Worm (Caenorhabditis elegans) whole organism, L2 larva: Measurements from ENCODE around the gene F44A6.3.

Experiments used
- F13H6.1 ChIP-seq: sonication (generic microtip); optimal IDR thresholded peaks from 2 replicates; lab custom pipeline; 2016; ENCODE audit warnings: missing genetic modification characterization, missing compliant biosample characterization
- R02D3.7 ChIP-seq: fragments of 150-350 bp; optimal IDR thresholded peaks from 2 replicates; lab custom pipeline; 2014; ENCODE audit warnings: missing biosample characterization, missing genetic modification characterization
- Y55F3AM.14 ChIP-seq: fragments of 200-800 bp; sonication (Bioruptor generic); optimal IDR thresholded peaks from 2 replicates; lab custom pipeline; 2018; ENCODE audit warnings: mild to moderate bottlenecking, missing genetic modification characterization, missing compliant biosample characterization
- alr-1 ChIP-seq: fragments of 150-350 bp; optimal IDR thresholded peaks from 2 replicates; lab custom pipeline; 2014; ENCODE audit warnings: missing biosample characterization, missing genetic modification characterization
- aly-2 ChIP-seq: fragments of 150-350 bp; optimal IDR thresholded peaks from 2 replicates; lab custom pipeline; 2014; ENCODE audit warnings: missing biosample characterization, missing genetic modification characterization
- blmp-1 ChIP-seq: sonication (generic microtip); optimal IDR thresholded peaks from 2 replicates; lab custom pipeline; 2017; ENCODE audit warnings: missing genetic modification characterization, mild to moderate bottlenecking, missing compliant biosample characterization, antibody characterized with exemption, moderate library complexity; ENCODE audit not compliant: insufficient read depth
- ceh-16 ChIP-seq: fragments of 150-350 bp; optimal IDR thresholded peaks from 2 replicates; lab custom pipeline; 2014; ENCODE audit warnings: missing biosample characterization, missing genetic modification characterization
- crh-2 ChIP-seq: sonication (generic microtip); optimal IDR thresholded peaks from 2 replicates; lab custom pipeline; 2017; ENCODE audit warnings: missing biosample characterization, missing genetic modification characterization
- dmd-4 ChIP-seq: sonication (generic microtip); optimal IDR thresholded peaks from 2 replicates; lab custom pipeline; 2017; ENCODE audit warnings: missing biosample characterization, missing genetic modification characterization
- egl-27 ChIP-seq: sonication (generic microtip); optimal IDR thresholded peaks from 3 replicates; lab custom pipeline; 2017; ENCODE audit warnings: missing biosample characterization, missing genetic modification reagents, missing genetic modification characterization
- elt-1 ChIP-seq: fragments of 150-350 bp; optimal IDR thresholded peaks from 2 replicates; lab custom pipeline; 2014; ENCODE audit warnings: missing biosample characterization, missing genetic modification characterization
- fos-1 ChIP-seq: fragments of 150-350 bp; optimal IDR thresholded peaks from 2 replicates; lab custom pipeline; 2014; ENCODE audit warnings: missing biosample characterization, missing genetic modification characterization
- gmeb-1 ChIP-seq: fragments of 150-350 bp; optimal IDR thresholded peaks from 2 replicates; lab custom pipeline; 2014; ENCODE audit warnings: missing biosample characterization, missing genetic modification characterization
- lin-11 ChIP-seq: fragments of 150-350 bp; sonication (generic microtip); optimal IDR thresholded peaks from 2 replicates; lab custom pipeline; 2014; ENCODE audit warnings: missing biosample characterization, missing genetic modification characterization, inconsistent platforms, mixed read lengths
- lin-13 ChIP-seq: fragments of 150-350 bp; optimal IDR thresholded peaks from 2 replicates; lab custom pipeline; 2014; ENCODE audit warnings: missing biosample characterization, missing genetic modification reagents, missing genetic modification characterization
- lsy-2 ChIP-seq, 2 experiments: fragments of 150-350 bp in 1 of 2; sonication (generic microtip) in 1 of 2; optimal IDR thresholded peaks; 2 replicates each; lab custom pipeline; 2014 to 2017; ENCODE audit warnings: missing biosample characterization in 2 of 2, missing genetic modification characterization in 2 of 2
- mab-5 ChIP-seq: fragments of 150-350 bp; optimal IDR thresholded peaks from 2 replicates; lab custom pipeline; 2014; ENCODE audit warnings: missing biosample characterization, missing genetic modification characterization
- mbf-1 ChIP-seq: sonication (generic microtip); optimal IDR thresholded peaks from 2 replicates; lab custom pipeline; 2017; ENCODE audit warnings: missing biosample characterization, missing genetic modification characterization
- nhr-10 ChIP-seq: sonication (generic microtip); optimal IDR thresholded peaks from 2 replicates; lab custom pipeline; 2017; ENCODE audit warnings: missing biosample characterization, missing genetic modification characterization
- nhr-11 ChIP-seq: fragments of 150-350 bp; optimal IDR thresholded peaks from 2 replicates; lab custom pipeline; 2014; ENCODE audit warnings: missing biosample characterization, missing genetic modification characterization
- nhr-21 ChIP-seq: fragments of 150-350 bp; optimal IDR thresholded peaks from 2 replicates; lab custom pipeline; 2014; ENCODE audit warnings: missing biosample characterization, missing genetic modification characterization
- nhr-23 ChIP-seq: fragments of 150-350 bp; optimal IDR thresholded peaks from 2 replicates; lab custom pipeline; 2014; ENCODE audit warnings: missing biosample characterization, missing genetic modification reagents, missing genetic modification characterization
- nhr-237 ChIP-seq: fragments of 150-350 bp; optimal IDR thresholded peaks from 2 replicates; lab custom pipeline; 2014; ENCODE audit warnings: missing biosample characterization, missing genetic modification characterization
- nhr-25 ChIP-seq: fragments of 150-350 bp; sonication (generic microtip); optimal IDR thresholded peaks from 3 replicates; lab custom pipeline; 2014; ENCODE audit warnings: missing biosample characterization, missing genetic modification characterization
- nhr-6 ChIP-seq: fragments of 150-350 bp; optimal IDR thresholded peaks from 2 replicates; lab custom pipeline; 2014; ENCODE audit warnings: missing biosample characterization, missing genetic modification characterization
- nhr-77 ChIP-seq: fragments of 150-350 bp; optimal IDR thresholded peaks from 2 replicates; lab custom pipeline; 2014; ENCODE audit warnings: missing biosample characterization, missing genetic modification characterization
- skn-1 ChIP-seq: sonication (generic microtip); optimal IDR thresholded peaks from 2 replicates; lab custom pipeline; 2017; ENCODE audit warnings: missing biosample characterization, missing genetic modification characterization
- sma-3 ChIP-seq: sonication (generic microtip); optimal IDR thresholded peaks from 2 replicates; lab custom pipeline; 2016; ENCODE audit warnings: missing genetic modification reagents, missing genetic modification characterization, missing compliant biosample characterization
- sma-9 ChIP-seq, 2 experiments: fragments of 150-350 bp in 1 of 2; sonication (generic microtip) in 1 of 2; optimal IDR thresholded peaks; 2 replicates each; lab custom pipeline; 2014 to 2016; ENCODE audit warnings: missing genetic modification characterization in 2 of 2, mild to moderate bottlenecking in 1 of 2, missing biosample characterization in 1 of 2, missing compliant biosample characterization in 1 of 2, missing genetic modification reagents in 1 of 2, moderate library complexity in 1 of 2
- snpc-4 ChIP-seq: fragments of 150-350 bp; optimal IDR thresholded peaks from 2 replicates; lab custom pipeline; 2014; ENCODE audit warnings: missing biosample characterization, missing genetic modification characterization
- unc-39 ChIP-seq: fragments of 150-350 bp; optimal IDR thresholded peaks from 2 replicates; lab custom pipeline; 2014; ENCODE audit warnings: missing biosample characterization, missing genetic modification characterization
- unc-55 ChIP-seq: fragments of 150-350 bp; sonication (generic microtip); optimal IDR thresholded peaks from 3 replicates; lab custom pipeline; 2014; ENCODE audit warnings: missing biosample characterization, missing genetic modification reagents, missing genetic modification characterization
- unc-62 ChIP-seq: fragments of 150-350 bp; optimal IDR thresholded peaks from 2 replicates; lab custom pipeline; 2014; ENCODE audit warnings: missing biosample characterization, missing genetic modification reagents, missing genetic modification characterization
- zag-1 ChIP-seq: fragments of 150-350 bp; optimal IDR thresholded peaks from 2 replicates; lab custom pipeline; 2014; ENCODE audit warnings: missing biosample characterization, missing genetic modification characterization
- ztf-1 ChIP-seq: fragments of 200-800 bp; sonication (Bioruptor generic); conservative IDR thresholded peaks from 2 replicates; pipeline ENCODE4 v1.3.6; 2022; ENCODE audit warnings: missing genetic modification characterization, missing compliant biosample characterization
- ztf-11 ChIP-seq: sonication (generic microtip); optimal IDR thresholded peaks from 2 replicates; lab custom pipeline; 2017; ENCODE audit warnings: missing biosample characterization, missing genetic modification characterization
- ztf-4 ChIP-seq: fragments of 150-350 bp; optimal IDR thresholded peaks from 2 replicates; lab custom pipeline; 2014; ENCODE audit warnings: missing biosample characterization, missing genetic modification characterization

F44A6.3 gene

ce11 chrX:10212469-10212868 lies at the start of gene F44A6.3:
Gene F44A6.3, plus strand, starts transcription at chrX:10212769.
- TF ChIP-seq gmeb-1 (no peak), ztf-1 (GFP tag; lab: Robert Waterston, UW) (no peak), R02D3.7 (no peak), snpc-4 (no peak), ceh-16 (tag; lab: Kevin White, UChicago) (no peak), nhr-21 (tag; lab: Kevin White, UChicago) (no peak)
- TF ChIP-seq, all 48 proteins: peak for 0

DNA sequence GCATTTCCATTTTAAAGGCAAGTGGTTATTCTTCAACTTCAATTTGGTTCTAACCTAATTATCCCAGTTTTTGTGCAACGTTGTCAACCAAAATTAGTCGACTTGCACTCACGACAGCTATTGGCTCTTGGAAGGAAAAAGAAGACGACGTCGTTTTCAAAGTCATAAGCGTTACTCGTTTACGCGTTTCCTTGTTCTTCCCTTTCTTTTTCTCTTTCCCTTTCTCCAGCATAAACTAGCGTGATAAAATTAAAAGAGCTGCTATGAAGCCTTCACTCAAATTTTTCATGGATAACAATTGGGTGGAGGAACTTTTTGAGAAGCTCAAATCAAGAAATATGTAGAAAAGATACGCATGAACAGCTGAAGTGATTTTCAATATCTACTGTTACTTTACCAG lies 49.4 kb upstream of the F44A6.3 start:
- TF ChIP-seq nhr-10 (tag; lab: Kevin White, UChicago) (no peak), F13H6.1 (tag; lab: Kevin White, UChicago) (no peak), mab-5 (no peak), sma-3 (GFP tag; lab: Kevin White, UChicago) (no peak), snpc-4 (no peak), nhr-11 (tag; lab: Kevin White, UChicago) (no peak), lsy-2 (tag; optimal IDR thresholded peaks at IDR 0.05; lab: Kevin White, UChicago) (no peak), nhr-77 (tag; lab: Kevin White, UChicago) (no peak), unc-55 (GFP tag; lab: Kevin White, UChicago) (no peak), ztf-4 (tag; lab: Kevin White, UChicago) (no peak), alr-1 (tag; lab: Kevin White, UChicago) (no peak), Y55F3AM.14 (GFP tag; lab: Kevin White, UChicago) (no peak), nhr-237 (tag; lab: Kevin White, UChicago) (no peak), unc-62 (GFP tag; lab: Kevin White, UChicago) (no peak)

ce11 chrX:10167005-10167404 lies 45.6 kb upstream of the F44A6.3 start, which contains the start of gene rnp-9:
Gene rnp-9, plus strand, starts transcription at chrX:10167305.
- no peak for TF ChIP-seq snpc-4
- no peak for TF ChIP-seq F13H6.1 (tag; lab: Kevin White, UChicago)

DNA sequence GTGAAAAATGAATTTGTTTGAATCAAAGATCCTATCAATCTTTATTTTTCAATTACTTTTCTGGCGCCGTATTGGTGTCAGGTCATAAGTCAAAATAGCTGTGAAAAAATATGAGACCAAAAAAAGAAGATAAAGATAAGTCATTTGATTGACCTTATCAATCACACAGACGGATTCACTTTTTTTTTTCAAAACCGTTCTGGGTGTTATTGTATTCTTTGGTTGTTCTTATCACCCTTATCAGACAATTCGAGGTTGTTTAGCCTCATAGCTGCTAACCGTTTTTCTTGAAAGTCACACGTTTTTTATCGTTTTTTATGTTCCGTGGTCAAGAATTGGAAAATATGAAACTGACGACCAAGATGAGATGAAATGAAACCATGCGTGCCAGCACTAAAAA lies 44.0 kb upstream of the F44A6.3 start:
- TF ChIP-seq mab-5 (no peak), fos-1 (no peak), lsy-2 (tag; optimal IDR thresholded peaks at IDR 0.05; lab: Kevin White, UChicago) (no peak), lin-13 (no peak), egl-27 (no peak), aly-2 (no peak), ztf-4 (tag; lab: Kevin White, UChicago) (no peak), nhr-23 (tag; lab: Kevin White, UChicago) (no peak), skn-1 (tag; lab: Kevin White, UChicago) (no peak), Y55F3AM.14 (GFP tag; lab: Kevin White, UChicago) (no peak), unc-39 (no peak), ztf-1 (GFP tag; lab: Robert Waterston, UW) (no peak), mbf-1 (tag; lab: Kevin White, UChicago) (no peak), nhr-6 (no peak), nhr-77 (tag; lab: Kevin White, UChicago) (no peak), nhr-21 (tag; lab: Kevin White, UChicago) (peak; percentile 17), ceh-16 (tag; lab: Kevin White, UChicago) (no peak), elt-1 (tag; lab: Kevin White, UChicago) (no peak), crh-2 (tag; lab: Kevin White, UChicago) (peak; percentile 1), sma-9 (GFP tag; optimal IDR thresholded peaks at IDR 0.05; lab: Kevin White, UChicago) (peak; percentile 31), sma-9 (tag; optimal IDR thresholded peaks at IDR 0.05; lab: Kevin White, UChicago) (no peak), blmp-1 (peak; percentile 86), zag-1 (tag; lab: Kevin White, UChicago) (no peak), dmd-4 (tag; lab: Kevin White, UChicago) (no peak), unc-55 (GFP tag; lab: Kevin White, UChicago) (no peak)
- TF ChIP-seq, all 48 proteins: peak for 4

DNA sequence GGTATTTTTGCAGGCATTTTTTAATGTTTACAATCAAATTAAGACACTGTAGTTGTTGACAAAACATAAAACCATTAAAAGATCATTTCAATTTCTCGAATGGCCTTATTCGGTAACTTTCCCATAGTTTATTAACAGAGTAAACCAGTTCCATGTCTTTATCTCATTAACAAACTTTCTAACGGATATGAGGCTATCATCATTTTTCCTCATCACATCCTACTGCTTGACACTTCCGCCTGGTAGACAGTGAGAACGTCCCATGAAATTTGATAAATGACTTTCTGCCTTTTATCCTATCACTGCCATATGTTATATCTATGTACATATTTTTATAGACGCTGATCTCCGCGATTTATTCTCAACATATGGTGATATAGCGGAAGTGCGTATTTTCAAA lies 42.0 kb upstream of the F44A6.3 start:
- TF ChIP-seq nhr-25 (tag; lab: Kevin White, UChicago) (no peak), lin-11 (tag; lab: Kevin White, UChicago) (no peak), nhr-21 (tag; lab: Kevin White, UChicago) (no peak), ztf-4 (tag; lab: Kevin White, UChicago) (no peak), ztf-11 (tag; lab: Kevin White, UChicago) (no peak), alr-1 (tag; lab: Kevin White, UChicago) (no peak), zag-1 (tag; lab: Kevin White, UChicago) (no peak)
